ENCODE assay signal across 4 worm cellular contexts in the genomic region with DNA sequence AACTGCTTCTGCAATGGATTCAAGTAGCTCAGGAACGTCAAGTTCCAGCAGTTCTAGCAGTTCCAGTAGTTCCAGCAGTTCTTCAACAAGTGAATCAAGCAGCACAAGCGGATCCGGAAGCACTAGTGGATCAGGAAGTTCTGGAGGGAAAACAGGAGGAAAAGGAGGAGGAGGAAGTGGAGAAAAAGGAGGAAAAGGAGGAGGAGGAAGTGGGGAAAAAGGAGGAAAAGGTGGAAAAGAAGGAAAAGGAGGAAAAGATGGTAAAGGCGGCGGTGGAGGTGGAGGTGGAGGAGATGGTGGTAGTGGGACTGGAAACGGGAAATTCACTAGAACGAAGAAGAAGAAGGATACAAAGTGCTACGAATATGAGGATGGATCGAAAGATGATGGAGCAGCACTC.
TF ChIP-seq lines count a peak whose summit lies in the region.

No protein-coding gene starts in this region.

TF ChIP-seq in whole organism, L4 larva, 104 proteins besides CTCF, POLR2A, EP300 and RAD21:
- TF ChIP-seq unc-62 (GFP tag; optimal IDR thresholded peaks at IDR 0.05 in 1 of 2; lab: Kevin White, UChicago) = peak in 1 of 2 experiments; percentile 82
- no peak for TF ChIP-seq unc-62 (tag; optimal IDR thresholded peaks at IDR 0.05; lab: Kevin White, UChicago)
- TF ChIP-seq daf-19 (GFP tag; conservative IDR thresholded peaks at IDR 0.05; lab: Robert Waterston, UW) = no peak
- no peak for TF ChIP-seq zag-1 (tag; optimal IDR thresholded peaks at IDR 0.05; lab: Kevin White, UChicago)
- no peak for TF ChIP-seq lin-38 (GFP tag; IDR thresholded peaks at IDR 0.05; lab: Robert Waterston, UW)
- peak; percentile 78; the same call in 1 of the 2 replicates for TF ChIP-seq set-16 (GFP tag; IDR thresholded peaks at IDR 0.05; lab: Robert Waterston, UW)
- TF ChIP-seq F49E8.2 (tag; optimal IDR thresholded peaks at IDR 0.05; lab: Kevin White, UChicago; ENCODE audit: borderline replicate concordance) = no peak
- no peak for TF ChIP-seq hmg-1.1 (GFP tag; IDR thresholded peaks at IDR 0.05; lab: Robert Waterston, UW)
- no peak for TF ChIP-seq duxl-1 (tag; optimal IDR thresholded peaks at IDR 0.05; lab: Kevin White, UChicago; ENCODE audit: poor library complexity)
- no peak for TF ChIP-seq mdt-29 (GFP tag; IDR thresholded peaks at IDR 0.05; lab: Robert Waterston, UW)
- no peak for TF ChIP-seq gei-8 (GFP tag; optimal IDR thresholded peaks at IDR 0.05; lab: Kevin White, UChicago)
- TF ChIP-seq unc-130 (GFP tag; optimal IDR thresholded peaks at IDR 0.05; lab: Kevin White, UChicago) = no peak
- TF ChIP-seq spr-3 (GFP tag; optimal IDR thresholded peaks at IDR 0.05; lab: Kevin White, UChicago) = no peak
- TF ChIP-seq Y75B8A.6 (GFP tag; IDR thresholded peaks at IDR 0.05; lab: Robert Waterston, UW) = no peak
- no peak for TF ChIP-seq snpc-1.2 (GFP tag; IDR thresholded peaks at IDR 0.05; lab: Robert Waterston, UW)
- 0 out of 2 replicates have a peak, but pooled peaks have one; percentile 36 for TF ChIP-seq Y105C5A.15 (GFP tag; IDR thresholded peaks at IDR 0.05; lab: Robert Waterston, UW)
TF ChIP-seq in whole organism, L4 larva: peak in this region for 3.

TF ChIP-seq in whole organism, midembryonic, 9 proteins besides CTCF, POLR2A, EP300 and RAD21:
- TF ChIP-seq tab-1 (GFP tag; IDR thresholded peaks at IDR 0.05; lab: Robert Waterston, UW) (no peak), klf-2 (GFP tag; conservative IDR thresholded peaks at IDR 0.05; lab: Robert Waterston, UW) (0 out of 2 replicates have a peak, but pooled peaks have one; percentile 14)

TF ChIP-seq in whole organism, mixed stage, embryonic, 35 proteins besides CTCF, POLR2A, EP300 and RAD21:
- no peak for TF ChIP-seq zip-8 (tag; optimal IDR thresholded peaks at IDR 0.05; lab: Kevin White, UChicago)
- TF ChIP-seq cnd-1 (tag; optimal IDR thresholded peaks at IDR 0.05; lab: Kevin White, UChicago) = no peak
- no peak for TF ChIP-seq snpc-4 (tag; optimal IDR thresholded peaks at IDR 0.05; lab: Kevin White, UChicago)
- no peak for TF ChIP-seq lin-13 (tag; optimal IDR thresholded peaks at IDR 0.05; lab: Kevin White, UChicago)
- peak; percentile 11 for TF ChIP-seq sptf-1 (tag; optimal IDR thresholded peaks at IDR 0.05; lab: Kevin White, UChicago)
- no peak for TF ChIP-seq ceh-43 (GFP tag; optimal IDR thresholded peaks at IDR 0.05; lab: Kevin White, UChicago)

TF ChIP-seq in whole organism, young adult, 124 proteins besides CTCF, POLR2A, EP300 and RAD21:
- TF ChIP-seq lin-35 (GFP tag; optimal IDR thresholded peaks at IDR 0.05; lab: Kevin White, UChicago) (no peak), snpc-4 (GFP tag; optimal IDR thresholded peaks at IDR 0.05; lab: Kevin White, UChicago) (no peak), snpc-4 (tag; optimal IDR thresholded peaks at IDR 0.05; lab: Kevin White, UChicago) (no peak), gei-17 (GFP tag; optimal IDR thresholded peaks at IDR 0.05; lab: Kevin White, UChicago) (peak; percentile 20), unc-130 (GFP tag; optimal IDR thresholded peaks at IDR 0.05; lab: Kevin White, UChicago) (no peak), tlf-1 (GFP tag; optimal IDR thresholded peaks at IDR 0.05; lab: Kevin White, UChicago) (no peak), Y53F4B.3 (GFP tag; IDR thresholded peaks at IDR 0.05; lab: Robert Waterston, UW) (no peak), egrh-3 (GFP tag; IDR thresholded peaks at IDR 0.05; lab: Robert Waterston, UW) (peak; percentile 49), ets-4 (GFP tag; optimal IDR thresholded peaks at IDR 0.05; lab: Kevin White, UChicago) (no peak), ztf-28 (GFP tag; IDR thresholded peaks at IDR 0.05; lab: Robert Waterston, UW) (no peak)
TF ChIP-seq in whole organism, young adult: peak in this region for 2.
